Worm (Caenorhabditis elegans): ENCODE measurements around the gene eat-3.

Gene eat-3

ce11 chrII:9372991-9373390, 48.3 kb downstream of the eat-3 start, which contains the start of gene C06C3.4:
TSS of gene C06C3.4 (plus strand) at chrII:9373291.
- no peak for TF ChIP-seq unc-62 (GFP tag; optimal IDR thresholded peaks at IDR 0.05)

- no peak for TF ChIP-seq unc-62 (GFP tag; optimal IDR thresholded peaks at IDR 0.05)
Measured at ce11 chrII:9374807-9375206, 50.1 kb downstream of the eat-3 start, which contains the start of gene C06C3.12. TSS of gene C06C3.12 (plus strand) at chrII:9375107.

- no peak for TF ChIP-seq unc-62 (GFP tag; optimal IDR thresholded peaks at IDR 0.05)
Measured at ce11 chrII:9377158-9377557, 52.5 kb downstream of the eat-3 start, which contains the start of gene C06C3.10. TSS of gene C06C3.10 (minus strand) at chrII:9377258.

- no peak for TF ChIP-seq unc-62 (GFP tag; optimal IDR thresholded peaks at IDR 0.05)
Measured at ce11 chrII:9378174-9378573, 53.5 kb downstream of the eat-3 start.
